Fruit fly (Drosophila melanogaster): ENCODE results near the gene GIIIspla2.
A peak's percentile ranks its signal among the peaks of the same experiment; 100 is the strongest.

Gene GIIIspla2

DNA sequence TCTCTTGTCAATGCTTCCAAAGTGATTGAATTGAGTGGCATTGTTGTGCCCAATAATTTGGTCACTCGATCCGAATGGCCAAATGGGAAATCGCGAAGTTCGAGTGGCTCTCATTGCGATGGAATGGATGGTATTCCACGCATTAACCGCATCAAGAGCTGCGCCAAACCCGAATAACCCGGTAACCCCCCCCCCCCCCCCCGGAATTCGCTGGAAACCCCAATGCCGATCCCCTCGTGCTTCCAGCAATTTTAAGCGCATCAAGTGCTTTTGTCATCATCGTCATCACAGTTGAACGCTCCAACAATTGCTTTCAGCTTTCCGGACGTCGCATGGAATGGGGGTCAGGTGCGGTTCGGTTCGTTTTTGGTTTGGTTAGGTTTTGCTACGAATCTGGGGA lies 49.1 kb downstream of the GIIIspla2 start:
- no peak for TF ChIP-seq Sox15 (GFP tag; optimal IDR thresholded peaks at IDR 0.05)
- no peak for TF ChIP-seq Lpt (GFP tag; optimal IDR thresholded peaks at IDR 0.05)
- no peak for TF ChIP-seq Ets21C (GFP tag; optimal IDR thresholded peaks at IDR 0.05)
- no peak for TF ChIP-seq ss (GFP tag; optimal IDR thresholded peaks at IDR 0.05)
- no peak for TF ChIP-seq esn (GFP tag; optimal IDR thresholded peaks at IDR 0.05)
- TF ChIP-seq Ets96B (tag; optimal IDR thresholded peaks at IDR 0.05): no peak
- TF ChIP-seq Hr39 (GFP tag; optimal IDR thresholded peaks at IDR 0.05): no peak
- TF ChIP-seq Eip78C (GFP tag): no peak
- no peak for TF ChIP-seq CG3919 (GFP tag; optimal IDR thresholded peaks at IDR 0.05)
- no peak for TF ChIP-seq Met (GFP tag; optimal IDR thresholded peaks at IDR 0.05)
- no peak for TF ChIP-seq net (GFP tag; optimal IDR thresholded peaks at IDR 0.05)
- TF ChIP-seq dsx (GFP tag; optimal IDR thresholded peaks at IDR 0.05; ENCODE audit: poor library complexity, severe bottlenecking): no peak
- TF ChIP-seq cyc (GFP tag; optimal IDR thresholded peaks at IDR 0.05): no peak
- TF ChIP-seq vri (GFP tag; optimal IDR thresholded peaks at IDR 0.05): no peak
- no peak for TF ChIP-seq CG9139 (GFP tag; optimal IDR thresholded peaks at IDR 0.05)
- TF ChIP-seq CG10631 (GFP tag; optimal IDR thresholded peaks at IDR 0.05): no peak
- no peak for TF ChIP-seq CG11902 (GFP tag; optimal IDR thresholded peaks at IDR 0.05)
- no peak for TF ChIP-seq Blimp-1 (GFP tag; optimal IDR thresholded peaks at IDR 0.05)
- no peak for TF ChIP-seq CG8119 (GFP tag; IDR thresholded peaks at IDR 0.05)
- TF ChIP-seq svp (GFP tag): no peak

DNA sequence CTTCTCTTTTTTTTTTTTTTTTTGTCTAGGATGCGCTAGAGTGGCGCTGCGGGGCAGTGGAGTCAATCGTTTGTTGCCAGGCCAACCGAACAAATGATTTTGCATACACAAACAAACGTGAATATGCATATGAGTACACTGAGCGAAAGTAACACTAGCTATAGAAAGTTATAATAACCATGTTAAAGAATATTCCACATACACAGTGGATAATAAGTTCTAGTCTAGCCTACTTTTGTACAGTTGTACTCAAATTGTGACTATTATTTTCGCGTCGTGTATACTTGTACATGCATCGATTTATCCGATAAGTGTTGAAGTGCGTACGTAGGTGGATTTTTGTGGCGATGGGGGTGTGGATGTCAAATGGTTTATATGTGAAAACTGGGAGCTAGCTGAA lies 49.6 kb downstream of the GIIIspla2 start:
- TF ChIP-seq CG11294 (GFP tag; IDR thresholded peaks at IDR 0.05): no peak
- TF ChIP-seq vri (GFP tag; optimal IDR thresholded peaks at IDR 0.05): no peak
- no peak for TF ChIP-seq CG3032 (tag; optimal IDR thresholded peaks at IDR 0.05)
- peak; percentile 40 for TF ChIP-seq CG6276 (GFP tag; optimal IDR thresholded peaks at IDR 0.05)
- TF ChIP-seq Gug (GFP tag; IDR thresholded peaks at IDR 0.05): peak; percentile 41; the same call in 1 of the 2 replicates
- TF ChIP-seq pdm3 (GFP tag; optimal IDR thresholded peaks at IDR 0.05): peak; percentile 13
- TF ChIP-seq CG11902 (GFP tag; optimal IDR thresholded peaks at IDR 0.05): no peak
- peak; percentile 25 for TF ChIP-seq CG8632 (GFP tag; optimal IDR thresholded peaks at IDR 0.05)
- TF ChIP-seq CG6163 (GFP tag; IDR thresholded peaks at IDR 0.05): 0 out of 3 replicates have a peak, but pooled peaks have one; percentile 46
- TF ChIP-seq net (GFP tag; optimal IDR thresholded peaks at IDR 0.05): peak; percentile 16
- TF ChIP-seq CG6808 (GFP tag; optimal IDR thresholded peaks at IDR 0.05): no peak
- TF ChIP-seq eg (GFP tag; IDR thresholded peaks at IDR 0.05): peak; percentile 57; the same call in 1 of the 3 replicates
- no peak for TF ChIP-seq CG8319 (GFP tag; optimal IDR thresholded peaks at IDR 0.05)
- no peak for TF ChIP-seq Blimp-1 (GFP tag; optimal IDR thresholded peaks at IDR 0.05)
- TF ChIP-seq CG15336 (GFP tag; IDR thresholded peaks at IDR 0.05): peak; percentile 56
- peak; percentile 31 for TF ChIP-seq acj6 (GFP tag; optimal IDR thresholded peaks at IDR 0.05)
- TF ChIP-seq fd85E (GFP tag; optimal IDR thresholded peaks at IDR 0.05): no peak
- peak; percentile 11 for TF ChIP-seq Sox14 (GFP tag; optimal IDR thresholded peaks at IDR 0.05)
- TF ChIP-seq CG8119 (GFP tag; IDR thresholded peaks at IDR 0.05): peak; percentile 46; the same call in 2 of the 3 replicates
- no peak for TF ChIP-seq Eip93F (GFP tag; optimal IDR thresholded peaks at IDR 0.05)
- TF ChIP-seq CG7368 (GFP tag; optimal IDR thresholded peaks at IDR 0.05): no peak
- peak; percentile 19 for TF ChIP-seq OdsH (GFP tag; optimal IDR thresholded peaks at IDR 0.05)
- peak; percentile 31 for TF ChIP-seq achi (GFP tag; optimal IDR thresholded peaks at IDR 0.05)
- TF ChIP-seq esn (GFP tag; optimal IDR thresholded peaks at IDR 0.05): no peak
- TF ChIP-seq Met (GFP tag; optimal IDR thresholded peaks at IDR 0.05): no peak
- TF ChIP-seq Hr38 (GFP tag; optimal IDR thresholded peaks at IDR 0.05): no peak
- TF ChIP-seq Ets21C (GFP tag; optimal IDR thresholded peaks at IDR 0.05): no peak
- TF ChIP-seq ss (GFP tag; optimal IDR thresholded peaks at IDR 0.05): no peak
- TF ChIP-seq CG4318 (GFP tag; optimal IDR thresholded peaks at IDR 0.05): peak; percentile 6
- no peak for TF ChIP-seq dsx (GFP tag; optimal IDR thresholded peaks at IDR 0.05; ENCODE audit: poor library complexity, severe bottlenecking)
- TF ChIP-seq Lpt (GFP tag; optimal IDR thresholded peaks at IDR 0.05): no peak
- TF ChIP-seq Eip75B (GFP tag; optimal IDR thresholded peaks at IDR 0.05): no peak
- no peak for TF ChIP-seq salr (GFP tag; optimal IDR thresholded peaks at IDR 0.05)
- TF ChIP-seq CG6854 (GFP tag; optimal IDR thresholded peaks at IDR 0.05): no peak
- no peak for TF ChIP-seq spab (GFP tag; optimal IDR thresholded peaks at IDR 0.05)
- TF ChIP-seq CG31627 (GFP tag; optimal IDR thresholded peaks at IDR 0.05): no peak
- TF ChIP-seq fkh (GFP tag; optimal IDR thresholded peaks at IDR 0.05): no peak
- TF ChIP-seq CG6792 (GFP tag; optimal IDR thresholded peaks at IDR 0.05): peak; percentile 2
- TF ChIP-seq Hr39 (GFP tag; optimal IDR thresholded peaks at IDR 0.05): peak; percentile 20
- TF ChIP-seq CG10669 (GFP tag; optimal IDR thresholded peaks at IDR 0.05): peak; percentile 9
- no peak for TF ChIP-seq dac (GFP tag; optimal IDR thresholded peaks at IDR 0.05)
- peak; percentile 74 for TF ChIP-seq Eip78C (GFP tag)
- peak; percentile 39 for TF ChIP-seq Ets96B (tag; optimal IDR thresholded peaks at IDR 0.05)

All from whole organism, prepupa.